Worm (Caenorhabditis elegans): Measurements from ENCODE around the gene K02E11.4.

The K02E11.4 gene

ce11 chrV:14248025-14248424 lies at the start of gene K02E11.4:
Gene K02E11.4 (minus strand): TSS chrV:14248125.
- no peak for TF ChIP-seq elt-1 (tag; optimal IDR thresholded peaks at IDR 0.05; ENCODE audit: borderline replicate concordance, insufficient read depth)

- no peak for TF ChIP-seq mab-5 (tag; optimal IDR thresholded peaks at IDR 0.05)
- no peak for TF ChIP-seq zip-8 (tag; optimal IDR thresholded peaks at IDR 0.05)
- TF ChIP-seq mep-1 (tag; optimal IDR thresholded peaks at IDR 0.05), result no peak
- no peak for TF ChIP-seq ceh-43 (GFP tag; optimal IDR thresholded peaks at IDR 0.05)
- TF ChIP-seq ceh-83 (GFP tag; optimal IDR thresholded peaks at IDR 0.05), result no peak
- no peak for TF ChIP-seq blmp-1 (tag; optimal IDR thresholded peaks at IDR 0.05)
- TF ChIP-seq unc-120 (tag; optimal IDR thresholded peaks at IDR 0.05; ENCODE audit: poor library complexity, severe bottlenecking), result no peak
- no peak for TF ChIP-seq unc-62 (GFP tag; optimal IDR thresholded peaks at IDR 0.05)
- TF ChIP-seq lsy-2 (tag; optimal IDR thresholded peaks at IDR 0.05), result no peak
- TF ChIP-seq unc-39 (tag; optimal IDR thresholded peaks at IDR 0.05), result no peak
- no peak for TF ChIP-seq elt-1 (tag; optimal IDR thresholded peaks at IDR 0.05; ENCODE audit: borderline replicate concordance, insufficient read depth)
- no peak for TF ChIP-seq nhr-2 (tag; optimal IDR thresholded peaks at IDR 0.05)
- no peak for TF ChIP-seq snpc-4 (tag; optimal IDR thresholded peaks at IDR 0.05)
- TF ChIP-seq hlh-1 (tag; optimal IDR thresholded peaks at IDR 0.05), result no peak
- TF ChIP-seq pha-4 (tag; optimal IDR thresholded peaks at IDR 0.05), result no peak
- TF ChIP-seq tbx-8 (GFP tag; optimal IDR thresholded peaks at IDR 0.05), result no peak
- no peak for TF ChIP-seq elt-3 (tag; optimal IDR thresholded peaks at IDR 0.05)
- no peak for TF ChIP-seq ceh-39 (tag; optimal IDR thresholded peaks at IDR 0.05)
Measured at ce11 chrV:14296499-14296898, 48.6 kb upstream of the K02E11.4 start, which contains the start of gene F14D7.3. Gene F14D7.3 (plus strand): TSS chrV:14296799.

- TF ChIP-seq pha-4 (tag; optimal IDR thresholded peaks at IDR 0.05) (no peak), unc-39 (tag; optimal IDR thresholded peaks at IDR 0.05) (no peak), nhr-12 (tag; optimal IDR thresholded peaks at IDR 0.05) (no peak), ham-2 (GFP tag; optimal IDR thresholded peaks at IDR 0.05) (no peak), lin-32 (GFP tag; optimal IDR thresholded peaks at IDR 0.05) (no peak)
Measured at ce11 chrV:14294396-14294795, 46.5 kb upstream of the K02E11.4 start, which contains the start of gene F14D7.9. Gene F14D7.9 (plus strand): TSS chrV:14294696.

- no peak for TF ChIP-seq hlh-1 (tag; optimal IDR thresholded peaks at IDR 0.05)
Measured at ce11 chrV:14293667-14294194, 45.8 kb upstream of the K02E11.4 start, which contains the start of gene F14D7.2. Gene F14D7.2 (minus strand): TSS chrV:14293717.

- TF ChIP-seq mab-5 (tag; optimal IDR thresholded peaks at IDR 0.05), result no peak
- no peak for TF ChIP-seq pha-4 (tag; optimal IDR thresholded peaks at IDR 0.05)
- TF ChIP-seq ham-2 (GFP tag; optimal IDR thresholded peaks at IDR 0.05), result no peak
Measured at ce11 chrV:14290636-14291035, 42.7 kb upstream of the K02E11.4 start, which contains the start of gene F14D7.18. Gene F14D7.18 (minus strand): TSS chrV:14290736.

- TF ChIP-seq snpc-4 (tag; optimal IDR thresholded peaks at IDR 0.05) (no peak), ces-1 (GFP tag; optimal IDR thresholded peaks at IDR 0.05) (no peak), zip-8 (tag; optimal IDR thresholded peaks at IDR 0.05) (no peak), nhr-12 (tag; optimal IDR thresholded peaks at IDR 0.05) (no peak), drap-1 (GFP tag; optimal IDR thresholded peaks at IDR 0.05) (no peak), ceh-39 (tag; optimal IDR thresholded peaks at IDR 0.05) (no peak), bed-3 (GFP tag; optimal IDR thresholded peaks at IDR 0.05) (no peak), unc-62 (GFP tag; optimal IDR thresholded peaks at IDR 0.05) (no peak), ceh-83 (GFP tag; optimal IDR thresholded peaks at IDR 0.05) (no peak), ceh-43 (GFP tag; optimal IDR thresholded peaks at IDR 0.05) (no peak), nhr-76 (tag; optimal IDR thresholded peaks at IDR 0.05) (no peak), mep-1 (tag; optimal IDR thresholded peaks at IDR 0.05) (no peak), blmp-1 (tag; optimal IDR thresholded peaks at IDR 0.05) (no peak), sptf-1 (tag; optimal IDR thresholded peaks at IDR 0.05) (no peak), nhr-237 (tag; optimal IDR thresholded peaks at IDR 0.05) (no peak), M03D4.4 (tag; optimal IDR thresholded peaks at IDR 0.05) (no peak), unc-120 (tag; optimal IDR thresholded peaks at IDR 0.05; ENCODE audit: poor library complexity, severe bottlenecking) (no peak)
Measured at ce11 chrV:14289363-14289762, 41.4 kb upstream of the K02E11.4 start, which contains the start of gene F14D7.1. Gene F14D7.1 (minus strand): TSS chrV:14289463.

Measured in whole organism, mixed stage, embryonic.